Fruit fly (Drosophila melanogaster) whole organism, embryonic: ENCODE results near the gene Gr39a.

Source experiments
- Bdp1 ChIP-seq: fragments of 200-800 bp; sonication (Bioruptor generic); optimal IDR thresholded peaks from 3 replicates; lab custom pipeline; 2016; ENCODE audit warnings: missing biosample characterization, missing genetic modification characterization
- CG14860 ChIP-seq: fragments of 200-800 bp; sonication (Bioruptor generic); IDR thresholded peaks from 3 replicates; pipeline ENCODE4 v1.3.6; 2022; ENCODE audit warnings: missing biosample characterization, missing genetic modification characterization; ENCODE audit not compliant: partially characterized antibody
- CG15269 ChIP-seq: fragments of 200-800 bp; sonication (Bioruptor generic); optimal IDR thresholded peaks from 2 replicates; lab custom pipeline; 2018; ENCODE audit warnings: missing biosample characterization, mild to moderate bottlenecking, missing genetic modification characterization, moderate library complexity
- CG3838 ChIP-seq: fragments of 200-800 bp; sonication (Bioruptor generic); optimal IDR thresholded peaks from 3 replicates; lab custom pipeline; 2016; ENCODE audit warnings: missing biosample characterization, missing genetic modification characterization
- CG7987 ChIP-seq: fragments of 200-800 bp; sonication (Bioruptor generic); optimal IDR thresholded peaks from 2 replicates; lab custom pipeline; 2018; ENCODE audit warnings: missing biosample characterization, mild to moderate bottlenecking, missing genetic modification characterization, moderate library complexity
- E2f1 ChIP-seq: fragments of 200-800 bp; sonication (Bioruptor generic); IDR thresholded peaks from 2 replicates; pipeline ENCODE4 v1.3.6; 2022; ENCODE audit warnings: missing biosample characterization, missing genetic modification characterization
- Sox100B ChIP-seq: fragments of 200-800 bp; sonication (Bioruptor generic); optimal IDR thresholded peaks from 3 replicates; lab custom pipeline; 2018; ENCODE audit warnings: missing biosample characterization, mild to moderate bottlenecking, missing genetic modification characterization
- Ssrp ChIP-seq: fragments of 200-800 bp; sonication (Bioruptor generic); optimal IDR thresholded peaks from 2 replicates; lab custom pipeline; 2018; ENCODE audit warnings: missing biosample characterization, mild to moderate bottlenecking, missing genetic modification characterization, moderate library complexity
- abd-A ChIP-seq: fragments of 200-800 bp; sonication (Bioruptor generic); optimal IDR thresholded peaks from 3 replicates; lab custom pipeline; 2019; ENCODE audit warnings: missing biosample characterization, mild to moderate bottlenecking, missing genetic modification characterization, moderate library complexity
- jigr1 ChIP-seq: fragments of 200-800 bp; sonication (Bioruptor generic); IDR thresholded peaks from 3 replicates; pipeline ENCODE4 v1.3.6; 2022; ENCODE audit warnings: missing biosample characterization, missing genetic modification characterization
- pan ChIP-seq, 4 experiments: fragments of >200 bp in 3 of 4; fragments of 200-800 bp in 1 of 4; sonication (Bioruptor generic) in 1 of 4; optimal IDR thresholded peaks in 3 of 4; IDR thresholded peaks in 1 of 4; 2 replicates each; pipeline versions ENCODE4 v1.3.6 to Lab custom; 2017 to 2022; ENCODE audit warnings: missing biosample characterization in 2 of 4, missing genetic modification characterization in 2 of 4, mixed read lengths in 1 of 4

DNA sequence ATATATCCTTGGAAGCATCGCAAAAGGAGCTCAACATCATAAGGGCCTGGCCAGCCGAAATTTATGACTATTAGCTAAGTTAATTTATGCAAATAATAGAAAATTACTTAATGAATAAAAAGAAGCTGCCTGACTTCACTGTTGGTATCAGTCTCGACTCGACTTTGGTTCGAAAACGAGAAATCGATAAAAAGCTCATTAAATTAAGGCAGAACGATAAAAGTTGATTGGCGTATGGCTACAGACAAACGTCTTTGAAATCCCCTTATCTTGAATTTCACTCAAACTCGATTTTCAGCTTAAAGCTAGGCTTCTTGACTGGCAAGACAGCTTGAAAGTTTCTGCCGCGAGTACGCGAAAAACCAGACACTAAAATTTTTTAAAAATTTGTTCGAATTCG, 48.2 kb upstream of the Gr39a start:
- TF ChIP-seq Sox100B (GFP tag; lab: Kevin White, UChicago) (no peak), E2f1 (no peak), CG15269 (tag; lab: Kevin White, UChicago) (no peak), CG14860 (no peak), jigr1 (GFP tag; lab: Robert Waterston, UW) (no peak), CG3838 (no peak), Bdp1 (no peak), CG7987 (GFP tag; lab: Kevin White, UChicago) (no peak), pan (optimal IDR thresholded peaks at IDR 0.05; lab: Kevin White, UChicago) (no peak), pan (GFP tag; optimal IDR thresholded peaks at IDR 0.05 in 1 of 2, IDR thresholded peaks at IDR 0.05 in 1 of 2) (no peak), Ssrp (no peak), abd-A (tag; lab: Kevin White, UChicago) (peak; percentile 58)
